Fruit fly (Drosophila melanogaster) whole organism, embryonic: ENCODE results near the gene rho-5.
A peak's percentile ranks its signal among the peaks of the same experiment; 100 is the strongest.

Experiments used
- Antp ChIP-seq: fragments of 200-800 bp; sonication (Bioruptor generic); optimal IDR thresholded peaks from 3 replicates; lab custom pipeline; 2016; ENCODE audit warnings: missing biosample characterization, missing genetic modification characterization
- BEAF-32 ChIP-seq: fragments of 200-800 bp; sonication (Bioruptor generic); optimal IDR thresholded peaks from 3 replicates; lab custom pipeline; 2017; ENCODE audit warnings: missing biosample characterization, missing genetic modification characterization, mild to moderate bottlenecking, moderate library complexity, missing genetic modification reagents
- Bdp1 ChIP-seq: fragments of 200-800 bp; sonication (Bioruptor generic); optimal IDR thresholded peaks from 3 replicates; lab custom pipeline; 2016; ENCODE audit warnings: missing biosample characterization, missing genetic modification characterization
- Blimp-1 ChIP-seq: fragments of 200-800 bp; sonication (Bioruptor generic); optimal IDR thresholded peaks from 3 replicates; lab custom pipeline; 2018; ENCODE audit warnings: missing biosample characterization, missing genetic modification characterization, mild to moderate bottlenecking, moderate library complexity, missing genetic modification reagents
- CG10959 ChIP-seq: fragments of 200-800 bp; sonication (Bioruptor generic); IDR thresholded peaks from 2 replicates; pipeline ENCODE4 v1.3.6; 2022; ENCODE audit warnings: missing biosample characterization, missing genetic modification characterization
- CG11247 ChIP-seq: fragments of 200-800 bp; sonication (Bioruptor generic); IDR thresholded peaks from 2 replicates; pipeline ENCODE4 v1.3.6; 2022; ENCODE audit warnings: missing biosample characterization, missing genetic modification characterization
- CG11398 ChIP-seq: fragments of 200-800 bp; sonication (Bioruptor generic); optimal IDR thresholded peaks from 2 replicates; lab custom pipeline; 2016; ENCODE audit warnings: missing biosample characterization, missing genetic modification characterization
- CG1603 ChIP-seq: fragments of 200-800 bp; sonication (Bioruptor generic); optimal IDR thresholded peaks from 2 replicates; lab custom pipeline; 2019; ENCODE audit warnings: missing biosample characterization, mild to moderate bottlenecking, missing genetic modification characterization, moderate library complexity
- CG17359 ChIP-seq: fragments of 200-800 bp; sonication (Bioruptor generic); optimal IDR thresholded peaks from 3 replicates; lab custom pipeline; 2018; ENCODE audit warnings: missing biosample characterization, mild to moderate bottlenecking, missing genetic modification characterization, moderate library complexity
- CG32532 ChIP-seq: fragments of 200-800 bp; sonication (Bioruptor generic); IDR thresholded peaks from 2 replicates; pipeline ENCODE4 v1.3.6; 2022; ENCODE audit warnings: missing biosample characterization, missing genetic modification characterization
- CG33557 ChIP-seq: fragments of 200-800 bp; sonication (Bioruptor generic); optimal IDR thresholded peaks from 2 replicates; lab custom pipeline; 2019; ENCODE audit warnings: missing biosample characterization, mild to moderate bottlenecking, missing genetic modification characterization, moderate library complexity
- CG4820 ChIP-seq: fragments of 200-800 bp; sonication (Bioruptor generic); optimal IDR thresholded peaks from 3 replicates; lab custom pipeline; 2016; ENCODE audit warnings: missing biosample characterization, missing genetic modification characterization
- CG6765 ChIP-seq: fragments of 200-800 bp; sonication (Bioruptor generic); optimal IDR thresholded peaks from 3 replicates; lab custom pipeline; 2017; ENCODE audit warnings: missing biosample characterization, mild to moderate bottlenecking, missing genetic modification characterization
- CG7745 ChIP-seq: fragments of 200-800 bp; sonication (Bioruptor generic); optimal IDR thresholded peaks from 2 replicates; lab custom pipeline; 2018; ENCODE audit warnings: missing biosample characterization, mild to moderate bottlenecking, missing genetic modification characterization, moderate library complexity
- CG7839 ChIP-seq: fragments of 200-800 bp; sonication (Bioruptor generic); optimal IDR thresholded peaks from 3 replicates; lab custom pipeline; 2018; ENCODE audit warnings: missing biosample characterization, mild to moderate bottlenecking, missing genetic modification characterization, moderate library complexity
- CG7928 ChIP-seq: fragments of 200-800 bp; sonication (Bioruptor generic); optimal IDR thresholded peaks from 2 replicates; lab custom pipeline; 2017; ENCODE audit warnings: missing biosample characterization, mild to moderate bottlenecking, missing genetic modification characterization
- CG8359 ChIP-seq: fragments of 200-800 bp; sonication (Bioruptor generic); optimal IDR thresholded peaks from 2 replicates; lab custom pipeline; 2017; ENCODE audit warnings: missing biosample characterization, mild to moderate bottlenecking, missing genetic modification characterization, borderline replicate concordance
- CG9437 ChIP-seq: fragments of 200-800 bp; sonication (Bioruptor generic); optimal IDR thresholded peaks from 2 replicates; lab custom pipeline; 2018; ENCODE audit warnings: missing biosample characterization, mild to moderate bottlenecking, missing genetic modification characterization
- CG9727 ChIP-seq: fragments of 200-800 bp; sonication (Bioruptor generic); optimal IDR thresholded peaks from 3 replicates; lab custom pipeline; 2017; ENCODE audit warnings: missing biosample characterization, mild to moderate bottlenecking, missing genetic modification characterization
- CHES-1-like ChIP-seq: fragments of 200-800 bp; sonication (Bioruptor generic); optimal IDR thresholded peaks from 2 replicates; lab custom pipeline; 2016; ENCODE audit warnings: missing biosample characterization, missing genetic modification characterization
- CoRest ChIP-seq: fragments of 200-800 bp; sonication (Bioruptor generic); optimal IDR thresholded peaks from 3 replicates; lab custom pipeline; 2018; ENCODE audit warnings: missing biosample characterization, mild to moderate bottlenecking, missing genetic modification characterization, moderate library complexity
- D19B ChIP-seq: fragments of 200-800 bp; sonication (Bioruptor generic); optimal IDR thresholded peaks from 2 replicates; lab custom pipeline; 2017; ENCODE audit warnings: missing biosample characterization, mild to moderate bottlenecking, missing genetic modification characterization
- Elba2 ChIP-seq: fragments of 200-800 bp; sonication (Bioruptor generic); optimal IDR thresholded peaks from 3 replicates; lab custom pipeline; 2016; ENCODE audit warnings: missing biosample characterization, missing genetic modification characterization
- Fer2 ChIP-seq: fragments of 200-800 bp; sonication (Bioruptor generic); optimal IDR thresholded peaks from 2 replicates; lab custom pipeline; 2018; ENCODE audit warnings: missing biosample characterization, mild to moderate bottlenecking, missing genetic modification characterization, moderate library complexity
- Hmr ChIP-seq: fragments of 200-800 bp; sonication (Bioruptor generic); optimal IDR thresholded peaks from 3 replicates; lab custom pipeline; 2017; ENCODE audit warnings: mild to moderate bottlenecking, missing biosample characterization, missing genetic modification reagents, missing genetic modification characterization
- Hr39 ChIP-seq: fragments of >200 bp; optimal IDR thresholded peaks from 2 replicates; lab custom pipeline; 2017
- Hsf ChIP-seq: fragments of 200-800 bp; sonication (Bioruptor generic); optimal IDR thresholded peaks from 3 replicates; lab custom pipeline; 2016; ENCODE audit warnings: missing biosample characterization, missing genetic modification characterization
- MTF-1 ChIP-seq: fragments of 200-800 bp; sonication (Bioruptor generic); optimal IDR thresholded peaks from 2 replicates; lab custom pipeline; 2018; ENCODE audit warnings: missing biosample characterization, mild to moderate bottlenecking, missing genetic modification characterization, borderline replicate concordance
- NC2β ChIP-seq: fragments of 200-800 bp; sonication (Bioruptor generic); optimal IDR thresholded peaks from 2 replicates; lab custom pipeline; 2016; ENCODE audit warnings: missing biosample characterization, missing genetic modification characterization
- NK7.1 ChIP-seq: fragments of 200-800 bp; sonication (Bioruptor generic); optimal IDR thresholded peaks from 3 replicates; lab custom pipeline; 2016; ENCODE audit warnings: missing biosample characterization, missing genetic modification characterization
- Nf-YB ChIP-seq: fragments of 200-800 bp; sonication (Bioruptor generic); optimal IDR thresholded peaks from 3 replicates; lab custom pipeline; 2019; ENCODE audit warnings: missing biosample characterization, mild to moderate bottlenecking, missing genetic modification characterization, moderate library complexity
- Spps ChIP-seq: fragments of 200-800 bp; sonication (Bioruptor generic); optimal IDR thresholded peaks from 2 replicates; lab custom pipeline; 2018; ENCODE audit warnings: missing biosample characterization, mild to moderate bottlenecking, missing genetic modification characterization
- Taf1 ChIP-seq: fragments of 200-800 bp; sonication (Bioruptor generic); IDR thresholded peaks from 2 replicates; pipeline ENCODE4 v1.3.6; 2022; ENCODE audit warnings: missing biosample characterization, missing genetic modification characterization
- abd-A ChIP-seq: fragments of 200-800 bp; sonication (Bioruptor generic); optimal IDR thresholded peaks from 3 replicates; lab custom pipeline; 2019; ENCODE audit warnings: missing biosample characterization, mild to moderate bottlenecking, missing genetic modification characterization, moderate library complexity
- ac ChIP-seq: fragments of 200-800 bp; sonication (Bioruptor generic); optimal IDR thresholded peaks from 3 replicates; lab custom pipeline; 2017; ENCODE audit warnings: missing biosample characterization, mild to moderate bottlenecking, missing genetic modification characterization
- bigmax ChIP-seq: fragments of 200-800 bp; sonication (Bioruptor generic); optimal IDR thresholded peaks from 2 replicates; lab custom pipeline; 2018; ENCODE audit warnings: missing biosample characterization, mild to moderate bottlenecking, missing genetic modification characterization
- cas ChIP-seq: fragments of 200-800 bp; sonication (Bioruptor generic); IDR thresholded peaks from 2 replicates; pipeline ENCODE4 v1.3.6; 2022; ENCODE audit warnings: missing biosample characterization, missing genetic modification characterization
- chinmo ChIP-seq: fragments of 200-800 bp; sonication (Bioruptor generic); IDR thresholded peaks from 4 replicates; pipeline ENCODE4 v1.3.6; 2022; ENCODE audit warnings: missing biosample characterization, missing genetic modification characterization; ENCODE audit not compliant: partially characterized antibody
- corto ChIP-seq: fragments of 200-800 bp; sonication (Bioruptor generic); optimal IDR thresholded peaks from 2 replicates; lab custom pipeline; 2016; ENCODE audit warnings: missing biosample characterization, mild to moderate bottlenecking, missing genetic modification characterization, moderate library complexity
- croc ChIP-seq: fragments of 200-800 bp; sonication (Bioruptor generic); conservative IDR thresholded peaks from 3 replicates; pipeline ENCODE4 v1.3.6; 2022; ENCODE audit warnings: missing biosample characterization, missing genetic modification characterization
- da ChIP-seq: fragments of 200-800 bp; sonication (Bioruptor generic); optimal IDR thresholded peaks from 2 replicates; lab custom pipeline; 2016; ENCODE audit warnings: missing biosample characterization, missing genetic modification characterization
- dm ChIP-seq: fragments of 200-800 bp; sonication (Bioruptor generic); optimal IDR thresholded peaks from 3 replicates; lab custom pipeline; 2016; ENCODE audit warnings: missing biosample characterization, missing genetic modification characterization
- dmrt11E ChIP-seq: fragments of 200-800 bp; sonication (Bioruptor generic); optimal IDR thresholded peaks from 3 replicates; lab custom pipeline; 2018; ENCODE audit warnings: missing biosample characterization, mild to moderate bottlenecking, missing genetic modification characterization, moderate library complexity
- gce ChIP-seq: fragments of 200-800 bp; sonication (Bioruptor generic); IDR thresholded peaks from 3 replicates; pipeline ENCODE4 v1.3.6; 2022; ENCODE audit warnings: missing biosample characterization, missing genetic modification characterization
- gsb-n ChIP-seq: fragments of 200-800 bp; sonication (Bioruptor generic); optimal IDR thresholded peaks from 3 replicates; lab custom pipeline; 2018; ENCODE audit warnings: missing biosample characterization, mild to moderate bottlenecking, missing genetic modification characterization
- lmd ChIP-seq: fragments of 200-800 bp; sonication (Bioruptor generic); IDR thresholded peaks from 2 replicates; pipeline ENCODE4 v1.3.6; 2022; ENCODE audit warnings: missing biosample characterization, missing genetic modification characterization
- mam ChIP-seq: fragments of 200-800 bp; sonication (Bioruptor generic); optimal IDR thresholded peaks from 3 replicates; lab custom pipeline; 2016; ENCODE audit warnings: missing biosample characterization, missing genetic modification characterization
- otp ChIP-seq: fragments of 200-800 bp; sonication (Bioruptor generic); IDR thresholded peaks from 3 replicates; pipeline ENCODE4, ENCODE4 v1.3.6; 2022; ENCODE audit warnings: missing biosample characterization, missing genetic modification characterization
- p53 ChIP-seq: fragments of 200-800 bp; sonication (Bioruptor generic); optimal IDR thresholded peaks from 2 replicates; lab custom pipeline; 2016; ENCODE audit warnings: missing biosample characterization, missing genetic modification characterization
- pum ChIP-seq: fragments of 200-800 bp; sonication (Bioruptor generic); optimal IDR thresholded peaks from 2 replicates; lab custom pipeline; 2016; ENCODE audit warnings: missing biosample characterization, missing genetic modification characterization
- ranshi ChIP-seq: fragments of 200-800 bp; sonication (Bioruptor generic); IDR thresholded peaks from 2 replicates; pipeline ENCODE4 v1.3.6; 2022; ENCODE audit warnings: missing biosample characterization, missing genetic modification characterization
- zen2 ChIP-seq: fragments of 200-800 bp; sonication (Bioruptor generic); IDR thresholded peaks from 3 replicates; pipeline ENCODE4 v1.3.6; 2022; ENCODE audit warnings: missing biosample characterization, missing genetic modification characterization; ENCODE audit not compliant: partially characterized antibody

Gene rho-5

DNA sequence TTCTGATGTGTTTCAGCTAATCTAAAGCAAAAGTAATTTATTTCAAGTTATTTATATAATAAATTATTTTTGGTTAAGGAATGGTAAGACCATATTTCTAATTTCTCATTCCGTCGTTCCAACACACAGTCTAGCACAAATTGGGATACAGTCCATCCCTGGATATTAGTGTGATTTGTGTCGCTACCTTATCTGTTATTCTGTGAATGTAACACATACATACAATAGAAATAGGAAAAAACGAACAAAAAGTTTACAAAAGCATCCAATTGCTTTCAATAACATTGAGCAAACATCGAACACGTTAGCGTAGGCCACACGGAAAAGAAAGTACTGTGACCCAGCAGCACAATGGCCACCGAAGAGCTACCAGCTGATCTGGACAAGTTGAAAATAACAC, 7.2 kb downstream of the rho-5 start, which contains the start of gene CG5056 (continued):
- TF ChIP-seq bigmax (GFP tag; lab: Kevin White, UChicago): peak; percentile 69
- no peak for TF ChIP-seq Nf-YB (GFP tag; lab: Kevin White, UChicago)
- peak; percentile 100 for TF ChIP-seq CG1603 (tag; lab: Kevin White, UChicago)
- TF ChIP-seq ranshi (GFP tag; lab: Robert Waterston, UW): no peak
- peak; percentile 2 for TF ChIP-seq Hsf
- no peak for TF ChIP-seq otp (GFP tag; lab: Robert Waterston, UW)
- no peak for TF ChIP-seq corto (GFP tag; lab: Kevin White, UChicago)
- no peak for TF ChIP-seq CG4820 (GFP tag; lab: Kevin White, UChicago)
- no peak for TF ChIP-seq Hr39 (lab: Kevin White, UChicago)
- no peak for TF ChIP-seq zen2 (GFP tag; lab: Robert Waterston, UW)
- TF ChIP-seq chinmo: no peak
- TF ChIP-seq Blimp-1 (GFP tag; lab: Kevin White, UChicago): no peak
- peak; percentile 44 for TF ChIP-seq BEAF-32 (GFP tag; lab: Kevin White, UChicago)
- TF ChIP-seq Elba2: no peak
- no peak for TF ChIP-seq NC2β (GFP tag; lab: Kevin White, UChicago)
- no peak for TF ChIP-seq croc (GFP tag; lab: Robert Waterston, UW)
- no peak for TF ChIP-seq da (GFP tag; lab: Kevin White, UChicago)
- no peak for TF ChIP-seq D19B (GFP tag; lab: Kevin White, UChicago)
- TF ChIP-seq CG9727: no peak
- TF ChIP-seq cas (GFP tag; lab: Robert Waterston, UW): no peak
- no peak for TF ChIP-seq Bdp1
- peak; percentile 13 for TF ChIP-seq dmrt11E (tag; lab: Kevin White, UChicago)
- TF ChIP-seq CG11398 (GFP tag; lab: Kevin White, UChicago): no peak
- TF ChIP-seq gce (GFP tag; lab: Robert Waterston, UW): no peak
- TF ChIP-seq abd-A (tag; lab: Kevin White, UChicago): no peak
- TF ChIP-seq MTF-1 (GFP tag; lab: Kevin White, UChicago): no peak
- no peak for TF ChIP-seq NK7.1 (GFP tag; lab: Kevin White, UChicago)
- no peak for TF ChIP-seq CoRest
- no peak for TF ChIP-seq Antp (GFP tag; lab: Kevin White, UChicago)
- no peak for TF ChIP-seq CG9437 (GFP tag; lab: Kevin White, UChicago)
- no peak for TF ChIP-seq ac (GFP tag; lab: Kevin White, UChicago)
- no peak for TF ChIP-seq Fer2 (tag; lab: Kevin White, UChicago)
- no peak for TF ChIP-seq dm
- no peak for TF ChIP-seq Hmr
- no peak for TF ChIP-seq p53 (GFP tag; lab: Kevin White, UChicago)
- TF ChIP-seq CG7839 (tag; lab: Kevin White, UChicago): no peak
- peak; percentile 16; the same call in 1 of the 2 replicates for TF ChIP-seq lmd (GFP tag; lab: Robert Waterston, UW)
- TF ChIP-seq CHES-1-like (GFP tag; lab: Kevin White, UChicago): no peak
- TF ChIP-seq mam (GFP tag; lab: Kevin White, UChicago): no peak
- TF ChIP-seq Spps (tag; lab: Kevin White, UChicago): no peak
- TF ChIP-seq CG11247 (GFP tag; lab: Robert Waterston, UW): no peak
- no peak for TF ChIP-seq Taf1
- no peak for TF ChIP-seq CG32532 (GFP tag; lab: Robert Waterston, UW)
- TF ChIP-seq CG17359 (tag; lab: Kevin White, UChicago): no peak
- no peak for TF ChIP-seq gsb-n (tag; lab: Kevin White, UChicago)
- TF ChIP-seq CG7928: peak; percentile 95
- TF ChIP-seq CG10959 (GFP tag; lab: Robert Waterston, UW): no peak
- no peak for TF ChIP-seq CG33557 (GFP tag; lab: Kevin White, UChicago)
- TF ChIP-seq CG7745 (tag; lab: Kevin White, UChicago): no peak
- no peak for TF ChIP-seq pum (GFP tag; lab: Kevin White, UChicago)
- no peak for TF ChIP-seq CG6765 (GFP tag; lab: Kevin White, UChicago)
- no peak for TF ChIP-seq CG8359 (GFP tag; lab: Kevin White, UChicago)
